Worm (Caenorhabditis elegans) whole organism, late embryonic: ENCODE data around the gene ceh-100.

Experiments
- ahr-1 ChIP-seq: sonication (generic microtip); optimal IDR thresholded peaks from 2 replicates; lab custom pipeline; 2016; ENCODE audit warnings: missing genetic modification characterization, missing compliant biosample characterization
- ceh-18 ChIP-seq: sonication (generic microtip); optimal IDR thresholded peaks from 2 replicates; lab custom pipeline; 2016; ENCODE audit warnings: missing genetic modification characterization, missing compliant biosample characterization
- hlh-30 ChIP-seq: sonication (generic microtip); optimal IDR thresholded peaks from 2 replicates; lab custom pipeline; 2017; ENCODE audit warnings: antibody characterized with exemption, missing genetic modification characterization, missing compliant biosample characterization; ENCODE audit not compliant: insufficient read depth
- pha-4 ChIP-seq: fragments of 150-350 bp; optimal IDR thresholded peaks from 2 replicates; lab custom pipeline; 2018; ENCODE audit warnings: missing biosample characterization, missing genetic modification reagents, missing genetic modification characterization
- sox-4 ChIP-seq: sonication (generic microtip); optimal IDR thresholded peaks from 2 replicates; lab custom pipeline; 2017; ENCODE audit warnings: mild to moderate bottlenecking, missing genetic modification characterization, inconsistent platforms, missing compliant biosample characterization

DNA sequence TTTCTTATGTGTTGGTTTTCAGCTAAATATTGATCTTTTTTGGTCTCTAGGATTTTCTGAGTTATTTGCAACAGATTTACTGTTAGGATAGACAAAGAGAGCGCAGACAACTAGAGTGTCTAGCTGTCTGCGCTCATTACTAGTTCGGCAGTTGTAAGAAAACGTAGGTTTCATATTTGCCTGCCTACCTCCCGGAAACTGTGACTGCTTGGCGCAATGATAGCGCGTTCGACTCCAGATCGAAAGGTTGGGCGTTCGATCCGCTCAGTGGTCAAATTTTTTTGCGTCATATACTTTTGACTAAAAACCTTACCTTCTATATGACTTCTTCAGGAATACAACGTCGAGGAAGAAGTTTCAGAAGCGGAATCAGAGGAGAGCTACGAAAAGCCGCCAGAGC, 64.1 kb downstream of the ceh-100 start:
- TF ChIP-seq ahr-1 (tag; lab: Kevin White, UChicago) (no peak), ceh-18 (no peak), pha-4 (tag; lab: Kevin White, UChicago) (no peak), sox-4 (tag; lab: Kevin White, UChicago) (no peak), hlh-30 (tag; lab: Kevin White, UChicago) (no peak)
